Fruit fly (Drosophila melanogaster) S2 (cell line): Measurements from ENCODE around the gene CG2187.

Source experiments
- CG8478 ChIP-seq: fragments of >200 bp; optimal IDR thresholded peaks from 2 replicates; lab custom pipeline; 2018
- CTCF ChIP-seq, 2 experiments: fragments of >200 bp; optimal IDR thresholded peaks; 2 replicates each; lab custom pipeline; 2018

CG2187 gene

dm6 chr3R:31761529-31762009, 3.1 kb upstream of the CG2187 start, which contains the start of gene Smvt:
Smvt (minus strand) TSS chr3R:31761579.
- TF ChIP-seq CG8478 (lab: Kevin White, UChicago) = no peak
- no peak for TF ChIP-seq CTCF (optimal IDR thresholded peaks at IDR 0.05; lab: Kevin White, UChicago)

- TF ChIP-seq CTCF (optimal IDR thresholded peaks at IDR 0.05; lab: Kevin White, UChicago) (no peak), CG8478 (lab: Kevin White, UChicago) (no peak)
Measured at dm6 chr3R:31754605-31755004, 3.8 kb downstream of the CG2187 start, which contains the start of gene salt. salt (minus strand) TSS chr3R:31754705.

- TF ChIP-seq CG8478 (lab: Kevin White, UChicago) (no peak), CTCF (optimal IDR thresholded peaks at IDR 0.05; lab: Kevin White, UChicago) (no peak)
Measured at dm6 chr3R:31748093-31748996, 10.1 kb downstream of the CG2187 start.

dm6 chr3R:31747429-31748048, 10.9 kb downstream of the CG2187 start, which contains the start of the genes nero and CG1910:
nero (minus strand) TSS chr3R:31747558.
CG1910 (plus strand) TSS chr3R:31747643.
- TF ChIP-seq CG8478 (lab: Kevin White, UChicago) (no peak), CTCF (optimal IDR thresholded peaks at IDR 0.05; lab: Kevin White, UChicago) (peak; percentile 18 to 40)

dm6 chr3R:31745629-31746081, 12.8 kb downstream of the CG2187 start, which contains the start of gene awd:
awd (minus strand) TSS chr3R:31746077.
- TF ChIP-seq CTCF (optimal IDR thresholded peaks at IDR 0.05; lab: Kevin White, UChicago) = peak in 1 of 2 experiments; percentile 24
- no peak for TF ChIP-seq CG8478 (lab: Kevin White, UChicago)

- no peak for TF ChIP-seq CG8478 (lab: Kevin White, UChicago)
- no peak for TF ChIP-seq CTCF (optimal IDR thresholded peaks at IDR 0.05; lab: Kevin White, UChicago)
Measured at dm6 chr3R:31744044-31744652, 14.3 kb downstream of the CG2187 start, which contains the start of gene CG1896. CG1896 (plus strand) TSS chr3R:31744282.

- TF ChIP-seq CG8478 (lab: Kevin White, UChicago) (no peak), CTCF (optimal IDR thresholded peaks at IDR 0.05; lab: Kevin White, UChicago) (peak in 1 of 2 experiments; percentile 2)
Measured at dm6 chr3R:31743279-31743678, 15.2 kb downstream of the CG2187 start, which contains the start of gene Tbca. Tbca (plus strand) TSS chr3R:31743490.

dm6 chr3R:31741278-31741677, 17.2 kb downstream of the CG2187 start:
- TF ChIP-seq CG8478 (lab: Kevin White, UChicago) (no peak), CTCF (optimal IDR thresholded peaks at IDR 0.05; lab: Kevin White, UChicago) (no peak)

- no peak for TF ChIP-seq CTCF (optimal IDR thresholded peaks at IDR 0.05; lab: Kevin White, UChicago)
- TF ChIP-seq CG8478 (lab: Kevin White, UChicago) = no peak
Measured at dm6 chr3R:31739067-31739786, 19.2 kb downstream of the CG2187 start.

- TF ChIP-seq CTCF (optimal IDR thresholded peaks at IDR 0.05; lab: Kevin White, UChicago) (no peak), CG8478 (lab: Kevin White, UChicago) (no peak)
Measured at dm6 chr3R:31738060-31738619, 20.3 kb downstream of the CG2187 start, which contains the start of gene eEF1alpha2. eEF1alpha2 (plus strand) TSS chr3R:31738468.

dm6 chr3R:31736776-31737175, 21.7 kb downstream of the CG2187 start, which contains the start of the genes CstF50 and CG11563:
CstF50 (minus strand) TSS chr3R:31736963.
CG11563 (plus strand) TSS chr3R:31737035.
- TF ChIP-seq CTCF (optimal IDR thresholded peaks at IDR 0.05; lab: Kevin White, UChicago) (no peak), CG8478 (lab: Kevin White, UChicago) (no peak)

- TF ChIP-seq CG8478 (lab: Kevin White, UChicago) (no peak), CTCF (optimal IDR thresholded peaks at IDR 0.05; lab: Kevin White, UChicago) (no peak)
Measured at dm6 chr3R:31727773-31728172, 30.7 kb downstream of the CG2187 start.

- no peak for TF ChIP-seq CG8478 (lab: Kevin White, UChicago)
- TF ChIP-seq CTCF (optimal IDR thresholded peaks at IDR 0.05; lab: Kevin White, UChicago) = no peak
Measured at dm6 chr3R:31726286-31726685, 32.2 kb downstream of the CG2187 start.
